Fruit fly (Drosophila melanogaster): Measurements from ENCODE around the gene CG6983.

dm6 chr3L:8455015-8455908 lies 6.1 kb upstream of the CG6983 start:
- TF ChIP-seq usp (GFP tag; optimal IDR thresholded peaks at IDR 0.05) (no peak), psq (optimal IDR thresholded peaks at IDR 0.05) (no peak), pan (optimal IDR thresholded peaks at IDR 0.05) (no peak), CG8478 (optimal IDR thresholded peaks at IDR 0.05) (peak; percentile 9), EcR (GFP tag; optimal IDR thresholded peaks at IDR 0.05) (peak in 1 of 2 experiments; percentile 19)
